Fruit fly (Drosophila melanogaster) whole organism, embryonic: ENCODE data around the gene CG9338.

ENCODE experiments used
- Abd-B ChIP-seq: fragments of 200-800 bp; sonication (Bioruptor generic); optimal IDR thresholded peaks from 2 replicates; lab custom pipeline; 2018; ENCODE audit warnings: missing biosample characterization, mild to moderate bottlenecking, missing genetic modification characterization, moderate library complexity
- Awh ChIP-seq: fragments of 200-800 bp; sonication (Bioruptor generic); IDR thresholded peaks from 2 replicates; pipeline ENCODE4, ENCODE4 v1.3.6; 2022; ENCODE audit warnings: missing biosample characterization, missing genetic modification characterization
- CG10267 ChIP-seq: fragments of 200-800 bp; sonication (Bioruptor generic); optimal IDR thresholded peaks from 2 replicates; lab custom pipeline; 2018; ENCODE audit warnings: missing biosample characterization, mild to moderate bottlenecking, missing genetic modification characterization, moderate library complexity
- CG11695 ChIP-seq: fragments of 200-800 bp; sonication (Bioruptor generic); IDR thresholded peaks from 3 replicates; pipeline ENCODE4 v1.3.6; 2022; ENCODE audit warnings: missing biosample characterization, missing genetic modification characterization
- CG11696 ChIP-seq: fragments of 200-800 bp; sonication (Bioruptor generic); IDR thresholded peaks from 2 replicates; pipeline ENCODE4 v1.3.6; 2022; ENCODE audit warnings: missing biosample characterization, missing genetic modification characterization
- CG12769 ChIP-seq: fragments of 200-800 bp; sonication (Bioruptor generic); optimal IDR thresholded peaks from 2 replicates; lab custom pipeline; 2019; ENCODE audit warnings: missing biosample characterization, mild to moderate bottlenecking, missing genetic modification characterization, moderate library complexity
- CG15696 ChIP-seq: fragments of 200-800 bp; sonication (Bioruptor generic); optimal IDR thresholded peaks from 2 replicates; lab custom pipeline; 2019; ENCODE audit warnings: missing biosample characterization, mild to moderate bottlenecking, missing genetic modification characterization, moderate library complexity
- CG1792 ChIP-seq: fragments of 200-800 bp; sonication (Bioruptor generic); optimal IDR thresholded peaks from 2 replicates; lab custom pipeline; 2016; ENCODE audit warnings: missing biosample characterization, missing genetic modification characterization
- CG18011 ChIP-seq: fragments of 200-800 bp; sonication (Bioruptor generic); optimal IDR thresholded peaks from 2 replicates; lab custom pipeline; 2017; ENCODE audit warnings: missing biosample characterization, missing genetic modification characterization, mild to moderate bottlenecking, moderate library complexity, missing genotype
- CG34376 ChIP-seq: fragments of 200-800 bp; sonication (Bioruptor generic); optimal IDR thresholded peaks from 2 replicates; lab custom pipeline; 2018; ENCODE audit warnings: missing biosample characterization, mild to moderate bottlenecking, missing genetic modification characterization
- CG3838 ChIP-seq: fragments of 200-800 bp; sonication (Bioruptor generic); optimal IDR thresholded peaks from 3 replicates; lab custom pipeline; 2016; ENCODE audit warnings: missing biosample characterization, missing genetic modification characterization
- CG4328 ChIP-seq: fragments of 200-800 bp; sonication (Bioruptor generic); optimal IDR thresholded peaks from 3 replicates; lab custom pipeline; 2017; ENCODE audit warnings: missing biosample characterization, missing genetic modification reagents, missing genetic modification characterization
- CG4617 ChIP-seq: fragments of 200-800 bp; sonication (Bioruptor generic); optimal IDR thresholded peaks from 3 replicates; lab custom pipeline; 2016; ENCODE audit warnings: missing biosample characterization, missing genetic modification characterization, borderline replicate concordance
- CG6854 ChIP-seq: fragments of 200-800 bp; sonication (Bioruptor generic); optimal IDR thresholded peaks from 3 replicates; lab custom pipeline; 2017; ENCODE audit warnings: missing biosample characterization, mild to moderate bottlenecking, missing genetic modification characterization
- CG7786 ChIP-seq: fragments of 200-800 bp; sonication (Bioruptor generic); optimal IDR thresholded peaks from 2 replicates; lab custom pipeline; 2016; ENCODE audit warnings: missing biosample characterization, missing genetic modification characterization
- CG7839 ChIP-seq: fragments of 200-800 bp; sonication (Bioruptor generic); optimal IDR thresholded peaks from 3 replicates; lab custom pipeline; 2018; ENCODE audit warnings: missing biosample characterization, mild to moderate bottlenecking, missing genetic modification characterization, moderate library complexity
- CG7928 ChIP-seq: fragments of 200-800 bp; sonication (Bioruptor generic); optimal IDR thresholded peaks from 2 replicates; lab custom pipeline; 2017; ENCODE audit warnings: missing biosample characterization, mild to moderate bottlenecking, missing genetic modification characterization
- CkIIα-i1 ChIP-seq: fragments of 200-800 bp; sonication (Bioruptor generic); IDR thresholded peaks from 2 replicates; pipeline ENCODE4 v1.3.6; 2022; ENCODE audit warnings: missing biosample characterization, missing genetic modification characterization
- CrebB ChIP-seq: fragments of 200-800 bp; sonication (Bioruptor generic); optimal IDR thresholded peaks from 3 replicates; lab custom pipeline; 2018; ENCODE audit warnings: missing biosample characterization, mild to moderate bottlenecking, missing genetic modification characterization
- D ChIP-seq, 2 experiments: fragments of 200-800 bp in 1 of 2; fragments of >200 bp in 1 of 2; sonication (Bioruptor generic) in 1 of 2; optimal IDR thresholded peaks; 2 replicates in 1 of 2; 3 replicates in 1 of 2; lab custom pipeline; 2017; ENCODE audit warnings: mild to moderate bottlenecking in 1 of 2, missing biosample characterization in 1 of 2, missing genetic modification characterization in 1 of 2, missing genetic modification reagents in 1 of 2
- Deaf1 ChIP-seq: fragments of 200-800 bp; optimal IDR thresholded peaks from 3 replicates; lab custom pipeline; 2019; ENCODE audit warnings: missing biosample characterization, mild to moderate bottlenecking, missing genetic modification characterization, moderate library complexity
- ERR ChIP-seq: fragments of 200-800 bp; sonication (Bioruptor generic); optimal IDR thresholded peaks from 2 replicates; lab custom pipeline; 2016; ENCODE audit warnings: missing biosample characterization, missing genetic modification characterization
- MTF-1 ChIP-seq: fragments of 200-800 bp; sonication (Bioruptor generic); optimal IDR thresholded peaks from 2 replicates; lab custom pipeline; 2018; ENCODE audit warnings: missing biosample characterization, mild to moderate bottlenecking, missing genetic modification characterization, borderline replicate concordance
- Spps ChIP-seq: fragments of 200-800 bp; sonication (Bioruptor generic); optimal IDR thresholded peaks from 2 replicates; lab custom pipeline; 2018; ENCODE audit warnings: missing biosample characterization, mild to moderate bottlenecking, missing genetic modification characterization
- TFAM ChIP-seq: fragments of 200-800 bp; sonication (Bioruptor generic); optimal IDR thresholded peaks from 2 replicates; lab custom pipeline; 2017; ENCODE audit warnings: missing biosample characterization, missing genetic modification characterization, inconsistent platforms
- cas ChIP-seq: fragments of 200-800 bp; sonication (Bioruptor generic); IDR thresholded peaks from 2 replicates; pipeline ENCODE4 v1.3.6; 2022; ENCODE audit warnings: missing biosample characterization, missing genetic modification characterization
- crol ChIP-seq: fragments of 200-800 bp; sonication (Bioruptor generic); IDR thresholded peaks from 2 replicates; pipeline ENCODE4 v1.3.6; 2022; ENCODE audit warnings: missing biosample characterization, missing genetic modification characterization
- crp ChIP-seq, 2 experiments: fragments of 200-800 bp; sonication (Bioruptor generic); optimal IDR thresholded peaks; 2 replicates in 1 of 2; 3 replicates in 1 of 2; lab custom pipeline; 2017; ENCODE audit warnings: missing biosample characterization in 2 of 2, missing genetic modification characterization in 2 of 2, mild to moderate bottlenecking in 1 of 2, moderate library complexity in 1 of 2
- da ChIP-seq: fragments of 200-800 bp; sonication (Bioruptor generic); optimal IDR thresholded peaks from 2 replicates; lab custom pipeline; 2016; ENCODE audit warnings: missing biosample characterization, missing genetic modification characterization
- dati ChIP-seq: fragments of 200-800 bp; sonication (Bioruptor generic); IDR thresholded peaks from 2 replicates; pipeline ENCODE4 v1.3.6; 2022; ENCODE audit warnings: missing biosample characterization, missing genetic modification characterization
- dm ChIP-seq: fragments of 200-800 bp; sonication (Bioruptor generic); optimal IDR thresholded peaks from 3 replicates; lab custom pipeline; 2016; ENCODE audit warnings: missing biosample characterization, missing genetic modification characterization
- gcm ChIP-seq: fragments of 200-800 bp; sonication (Bioruptor generic); optimal IDR thresholded peaks from 2 replicates; lab custom pipeline; 2019; ENCODE audit warnings: missing biosample characterization, mild to moderate bottlenecking, missing genetic modification characterization, moderate library complexity
- grau ChIP-seq: fragments of 200-800 bp; optimal IDR thresholded peaks from 3 replicates; lab custom pipeline; 2019; ENCODE audit warnings: missing biosample characterization, mild to moderate bottlenecking, missing genetic modification characterization, moderate library complexity
- gsb ChIP-seq: fragments of 200-800 bp; sonication (Bioruptor generic); IDR thresholded peaks from 2 replicates; pipeline ENCODE4 v1.3.6; 2022; ENCODE audit warnings: missing biosample characterization, missing genetic modification characterization
- her ChIP-seq: fragments of 200-800 bp; sonication (Bioruptor generic); optimal IDR thresholded peaks from 2 replicates; lab custom pipeline; 2016; ENCODE audit warnings: missing biosample characterization, missing genetic modification characterization
- ken ChIP-seq: fragments of 200-800 bp; sonication (Bioruptor generic); IDR thresholded peaks from 3 replicates; pipeline ENCODE4 v1.3.6; 2022; ENCODE audit warnings: missing biosample characterization, missing genetic modification characterization
- lbe ChIP-seq: fragments of 200-800 bp; sonication (Bioruptor generic); optimal IDR thresholded peaks from 2 replicates; lab custom pipeline; 2016; ENCODE audit warnings: missing biosample characterization, mild to moderate bottlenecking, missing genetic modification characterization
- pb ChIP-seq: fragments of 200-800 bp; sonication (Bioruptor generic); optimal IDR thresholded peaks from 3 replicates; lab custom pipeline; 2016; ENCODE audit warnings: missing biosample characterization, missing genetic modification characterization
- pfk ChIP-seq: fragments of 200-800 bp; sonication (Bioruptor generic); optimal IDR thresholded peaks from 2 replicates; lab custom pipeline; 2018; ENCODE audit warnings: missing biosample characterization, mild to moderate bottlenecking, missing genetic modification characterization, moderate library complexity
- prd ChIP-seq, 3 experiments: fragments of >200 bp in 2 of 3; fragments of 200-800 bp in 1 of 3; sonication (Bioruptor generic) in 1 of 3; optimal IDR thresholded peaks in 2 of 3; IDR thresholded peaks in 1 of 3; 2 replicates in 2 of 3; 3 replicates in 1 of 3; pipeline versions ENCODE4 v1.3.6 to Lab custom; 2017 to 2022; ENCODE audit warnings: missing biosample characterization in 1 of 3, missing genetic modification characterization in 1 of 3
- ro ChIP-seq: fragments of 200-800 bp; sonication (Bioruptor generic); IDR thresholded peaks from 2 replicates; pipeline ENCODE4 v1.3.6; 2022; ENCODE audit warnings: missing biosample characterization, missing genetic modification characterization
- sens ChIP-seq: fragments of 200-800 bp; sonication (Bioruptor generic); peaks from one replicate; lab custom pipeline; 2016; ENCODE audit warnings: missing biosample characterization, missing genetic modification characterization
- sens-2 ChIP-seq: fragments of 200-800 bp; sonication (Bioruptor generic); IDR thresholded peaks from 2 replicates; pipeline ENCODE4 v1.3.6; 2022; ENCODE audit warnings: missing biosample characterization, missing genetic modification characterization
- sima ChIP-seq: fragments of 200-800 bp; sonication (Bioruptor generic); optimal IDR thresholded peaks from 2 replicates; lab custom pipeline; 2016; ENCODE audit warnings: missing biosample characterization, missing genetic modification characterization
- sr ChIP-seq: fragments of 200-800 bp; sonication (Bioruptor generic); IDR thresholded peaks from 3 replicates; pipeline ENCODE4 v1.3.6; 2022; ENCODE audit warnings: missing biosample characterization, missing genetic modification characterization
- tin ChIP-seq: fragments of 200-800 bp; sonication (Bioruptor generic); optimal IDR thresholded peaks from 3 replicates; lab custom pipeline; 2016; ENCODE audit warnings: missing biosample characterization, missing genetic modification characterization

CG9338 gene

dm6 chr2L:20885889-20886507 lies 21.0 kb downstream of the CG9338 start (continued):
- TF ChIP-seq CG15696 (no peak), CG34376 (peak; percentile 65), prd (optimal IDR thresholded peaks at IDR 0.05; lab: Kevin White, UChicago) (no peak), prd (GFP tag; IDR thresholded peaks at IDR 0.05; lab: Robert Waterston, UW) (no peak), lbe (GFP tag; lab: Kevin White, UChicago) (no peak), CG12769 (tag; lab: Kevin White, UChicago) (peak; percentile 78), cas (no peak), Awh (GFP tag; lab: Robert Waterston, UW) (no peak), ERR (peak; percentile 18), CG3838 (no peak), CkIIα-i1 (GFP tag; lab: Robert Waterston, UW) (no peak), gcm (no peak), crol (GFP tag; lab: Robert Waterston, UW) (0 out of 2 replicates have a peak, but pooled peaks have one; percentile 12), Deaf1 (peak; percentile 14), dati (GFP tag; lab: Robert Waterston, UW) (0 out of 2 replicates have a peak, but pooled peaks have one; percentile 8), tin (GFP tag; lab: Kevin White, UChicago) (no peak)

dm6 chr2L:20887273-20887672 lies 22.3 kb downstream of the CG9338 start:
- TF ChIP-seq gcm (no peak), ro (no peak)
- TF ChIP-seq, all 482 proteins: peak for 0

- TF ChIP-seq sr (GFP tag; lab: Robert Waterston, UW) (no peak; the same call in 2 of the 3 replicates), CG10267 (tag; lab: Kevin White, UChicago) (peak; percentile 15), sens (peak; percentile 89), CG1792 (GFP tag; lab: Kevin White, UChicago) (peak; percentile 6), gsb (GFP tag; lab: Robert Waterston, UW) (no peak), dm (no peak), grau (tag; lab: Kevin White, UChicago) (peak; percentile 33), her (no peak), sens-2 (GFP tag; lab: Robert Waterston, UW) (no peak), CG7928 (GFP tag; lab: Kevin White, UChicago) (no peak), Abd-B (GFP tag; lab: Kevin White, UChicago) (peak; percentile 34), ken (GFP tag; lab: Robert Waterston, UW) (no peak), CrebB (tag; lab: Kevin White, UChicago) (peak; percentile 39), D (optimal IDR thresholded peaks at IDR 0.05; lab: Kevin White, UChicago) (no peak), D (GFP tag; optimal IDR thresholded peaks at IDR 0.05; lab: Kevin White, UChicago) (peak; percentile 59), CG11695 (GFP tag; lab: Robert Waterston, UW) (no peak), CG7839 (tag; lab: Kevin White, UChicago) (peak; percentile 32), CG6854 (no peak), pb (no peak), Spps (peak; percentile 3), TFAM (GFP tag; lab: Kevin White, UChicago) (no peak), sima (GFP tag; lab: Kevin White, UChicago) (peak; percentile 29), CG4328 (GFP tag; lab: Kevin White, UChicago) (no peak), crol (GFP tag; lab: Robert Waterston, UW) (no peak; the same call in 1 of the 2 replicates), CG11696 (no peak), pfk (GFP tag; lab: Kevin White, UChicago) (no peak), crp (GFP tag; optimal IDR thresholded peaks at IDR 0.05; lab: Kevin White, UChicago) (no peak), da (GFP tag; lab: Kevin White, UChicago) (no peak), CG7786 (peak; percentile 34), MTF-1 (no peak), CG4617 (GFP tag; lab: Kevin White, UChicago) (no peak), CG18011 (GFP tag; lab: Kevin White, UChicago) (no peak)
Measured at dm6 chr2L:20889857-20890606, 25.0 kb downstream of the CG9338 start.
